Fruit fly (Drosophila melanogaster): Measurements from ENCODE around the gene Sr-CIV.

Sr-CIV gene

DNA sequence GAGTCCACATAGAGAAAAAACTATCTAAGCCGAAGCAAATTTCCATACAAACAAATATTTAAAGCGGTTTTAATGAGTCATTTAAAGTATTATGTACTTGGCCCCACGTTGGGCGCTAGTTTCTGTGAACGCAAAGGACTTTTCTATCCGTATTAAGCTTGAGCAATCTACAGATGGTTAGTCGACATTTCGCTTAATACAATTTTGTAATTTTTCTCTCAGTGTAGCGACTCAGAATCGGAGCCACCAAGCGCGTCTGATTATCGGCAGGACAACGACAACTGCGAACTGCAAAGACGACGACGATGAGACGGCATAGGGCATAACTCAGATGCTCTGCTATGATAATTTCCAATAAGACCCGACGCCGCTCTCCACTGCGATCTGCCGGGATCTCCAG lies 38.6 kb upstream of the Sr-CIV start:
- TF ChIP-seq pan (optimal IDR thresholded peaks at IDR 0.05) (no peak), foxo (GFP tag; optimal IDR thresholded peaks at IDR 0.05) (peak in 1 of 2 experiments; percentile 33), Hnf4 (GFP tag; optimal IDR thresholded peaks at IDR 0.05) (peak; percentile 8), psq (GFP tag; optimal IDR thresholded peaks at IDR 0.05) (peak; percentile 36), Dfd (GFP tag; optimal IDR thresholded peaks at IDR 0.05) (no peak), fru (GFP tag; optimal IDR thresholded peaks at IDR 0.05) (peak; percentile 52), br (GFP tag; optimal IDR thresholded peaks at IDR 0.05) (peak; percentile 25), HLH106 (tag; optimal IDR thresholded peaks at IDR 0.05) (peak; percentile 32), lola (GFP tag; optimal IDR thresholded peaks at IDR 0.05) (no peak), ey (GFP tag; optimal IDR thresholded peaks at IDR 0.05) (peak; percentile 46), Sp1 (GFP tag; optimal IDR thresholded peaks at IDR 0.05) (peak; percentile 1), woc (GFP tag; optimal IDR thresholded peaks at IDR 0.05) (peak; percentile 25), dsf (GFP tag; optimal IDR thresholded peaks at IDR 0.05; ENCODE audit: borderline replicate concordance) (no peak), rgr (GFP tag; optimal IDR thresholded peaks at IDR 0.05) (peak; percentile 21), h (GFP tag; optimal IDR thresholded peaks at IDR 0.05) (peak; percentile 34), usp (GFP tag; optimal IDR thresholded peaks at IDR 0.05) (no peak), tai (GFP tag; optimal IDR thresholded peaks at IDR 0.05) (no peak), jim (GFP tag; optimal IDR thresholded peaks at IDR 0.05) (no peak)

DNA sequence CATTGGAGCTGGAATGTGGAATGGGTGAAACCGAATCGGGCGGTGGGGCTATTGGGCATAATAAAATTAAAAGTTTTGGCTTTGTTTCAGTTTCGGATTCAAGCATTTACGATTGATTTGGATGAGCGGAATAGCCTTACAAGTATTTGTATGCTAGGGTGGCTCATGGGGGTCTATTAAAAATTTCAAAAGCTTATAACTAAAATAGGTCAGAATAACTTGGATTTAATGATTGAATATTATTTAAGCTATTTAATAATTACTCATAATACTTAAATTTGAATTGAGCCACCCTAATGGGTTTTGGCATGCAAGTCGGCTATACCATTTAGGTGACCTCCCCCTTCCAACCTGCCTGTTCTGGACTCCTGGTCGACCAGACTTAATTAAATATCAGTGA lies 35.8 kb upstream of the Sr-CIV start:
- TF ChIP-seq tai (GFP tag; optimal IDR thresholded peaks at IDR 0.05) (no peak), HLH106 (tag; optimal IDR thresholded peaks at IDR 0.05) (peak; percentile 31), rgr (GFP tag; optimal IDR thresholded peaks at IDR 0.05) (peak; percentile 53), dmrt93B (GFP tag; optimal IDR thresholded peaks at IDR 0.05) (no peak), Jra (GFP tag; optimal IDR thresholded peaks at IDR 0.05) (no peak), pan (optimal IDR thresholded peaks at IDR 0.05) (no peak), woc (GFP tag; optimal IDR thresholded peaks at IDR 0.05) (no peak), GATAd (GFP tag; optimal IDR thresholded peaks at IDR 0.05) (no peak), Mio (GFP tag; optimal IDR thresholded peaks at IDR 0.05) (no peak), Abd-B (GFP tag; optimal IDR thresholded peaks at IDR 0.05) (no peak), Hnf4 (GFP tag; optimal IDR thresholded peaks at IDR 0.05) (peak; percentile 46), jim (GFP tag; optimal IDR thresholded peaks at IDR 0.05) (no peak), ey (GFP tag; optimal IDR thresholded peaks at IDR 0.05) (peak; percentile 5), sage (GFP tag; optimal IDR thresholded peaks at IDR 0.05) (no peak), Sp1 (GFP tag; optimal IDR thresholded peaks at IDR 0.05) (peak; percentile 49), usp (GFP tag; optimal IDR thresholded peaks at IDR 0.05) (no peak), lola (GFP tag; optimal IDR thresholded peaks at IDR 0.05) (no peak), brk (GFP tag; optimal IDR thresholded peaks at IDR 0.05) (no peak), OdsH (GFP tag; optimal IDR thresholded peaks at IDR 0.05) (peak; percentile 68), CG32264 (GFP tag; optimal IDR thresholded peaks at IDR 0.05) (no peak), sv (GFP tag; optimal IDR thresholded peaks at IDR 0.05) (no peak), Vsx2 (GFP tag; optimal IDR thresholded peaks at IDR 0.05; ENCODE audit: partially characterized antibody) (no peak), Dif (GFP tag; optimal IDR thresholded peaks at IDR 0.05; ENCODE audit: partially characterized antibody) (no peak), Myc (optimal IDR thresholded peaks at IDR 0.05) (no peak), Hr83 (GFP tag; optimal IDR thresholded peaks at IDR 0.05; ENCODE audit: poor library complexity, severe bottlenecking) (no peak), Dfd (GFP tag; optimal IDR thresholded peaks at IDR 0.05) (no peak), CrebA (GFP tag; optimal IDR thresholded peaks at IDR 0.05; ENCODE audit: borderline replicate concordance) (no peak), CG9705 (GFP tag; optimal IDR thresholded peaks at IDR 0.05) (no peak), Hr78 (GFP tag; optimal IDR thresholded peaks at IDR 0.05) (no peak), Rel (GFP tag; optimal IDR thresholded peaks at IDR 0.05) (no peak), Rel (tag; optimal IDR thresholded peaks at IDR 0.05) (no peak), dl (GFP tag; optimal IDR thresholded peaks at IDR 0.05; ENCODE audit: insufficient read depth in 1 of 2, partially characterized antibody in 2 of 2) (no peak), psq (GFP tag; optimal IDR thresholded peaks at IDR 0.05) (peak; percentile 33), foxo (GFP tag; optimal IDR thresholded peaks at IDR 0.05) (peak in 1 of 2 experiments; percentile 54), h (GFP tag; optimal IDR thresholded peaks at IDR 0.05) (peak; percentile 23), N (GFP tag; optimal IDR thresholded peaks at IDR 0.05) (no peak), br (GFP tag; optimal IDR thresholded peaks at IDR 0.05) (peak; percentile 14), fru (GFP tag; optimal IDR thresholded peaks at IDR 0.05) (peak; percentile 8), dsf (GFP tag; optimal IDR thresholded peaks at IDR 0.05; ENCODE audit: borderline replicate concordance) (no peak)

All from whole organism, wandering third instar larva.